Fruit fly (Drosophila melanogaster) S2 (cell line): ENCODE results near the gene CG31300.
A peak's percentile ranks its signal among the peaks of the same experiment; 100 is the strongest.

ENCODE experiments used
- CG8478 ChIP-seq: fragments of >200 bp; optimal IDR thresholded peaks from 2 replicates; lab custom pipeline; 2018
- CTCF ChIP-seq, 2 experiments: fragments of >200 bp; optimal IDR thresholded peaks; 2 replicates each; lab custom pipeline; 2018

The CG31300 gene

dm6 chr3R:25297678-25298077, 14.3 kb downstream of the CG31300 start, which contains the start of gene CG31097:
Gene CG31097 (minus strand): TSS chr3R:25297778.
- TF ChIP-seq CTCF (optimal IDR thresholded peaks at IDR 0.05; lab: Kevin White, UChicago) (no peak), CG8478 (no peak)

- TF ChIP-seq CTCF (optimal IDR thresholded peaks at IDR 0.05; lab: Kevin White, UChicago), result no peak
- TF ChIP-seq CG8478, result no peak
Measured at dm6 chr3R:25299507-25299964, 16.1 kb downstream of the CG31300 start, which contains the start of gene CG31288. Gene CG31288 (minus strand): TSS chr3R:25299557.

dm6 chr3R:25300575-25300974, 17.2 kb downstream of the CG31300 start, which contains the start of gene CG13659:
Gene CG13659 (plus strand): TSS chr3R:25300891.
- TF ChIP-seq CTCF (optimal IDR thresholded peaks at IDR 0.05; lab: Kevin White, UChicago) (no peak), CG8478 (no peak)

dm6 chr3R:25302239-25302638, 18.8 kb downstream of the CG31300 start, which contains the start of gene CG31370:
Gene CG31370 (plus strand): TSS chr3R:25302464.
- TF ChIP-seq CG8478, result no peak
- no peak for TF ChIP-seq CTCF (optimal IDR thresholded peaks at IDR 0.05; lab: Kevin White, UChicago)

dm6 chr3R:25303857-25304440, 20.5 kb downstream of the CG31300 start, which contains the start of gene CG31436:
Gene CG31436 (plus strand): TSS chr3R:25304137.
- TF ChIP-seq CTCF (optimal IDR thresholded peaks at IDR 0.05; lab: Kevin White, UChicago), result no peak
- TF ChIP-seq CG8478, result no peak

dm6 chr3R:25305822-25306544, 22.6 kb downstream of the CG31300 start:
- no peak for TF ChIP-seq CG8478
- TF ChIP-seq CTCF (optimal IDR thresholded peaks at IDR 0.05; lab: Kevin White, UChicago), result no peak

- TF ChIP-seq CTCF (optimal IDR thresholded peaks at IDR 0.05; lab: Kevin White, UChicago), result no peak
- no peak for TF ChIP-seq CG8478
Measured at dm6 chr3R:25308228-25308627, 24.8 kb downstream of the CG31300 start, which contains the start of gene CG10550. Gene CG10550 (minus strand): TSS chr3R:25308391.

- TF ChIP-seq CG8478, result no peak
- TF ChIP-seq CTCF (optimal IDR thresholded peaks at IDR 0.05; lab: Kevin White, UChicago), result no peak
Measured at dm6 chr3R:25309175-25309574, 25.8 kb downstream of the CG31300 start.

dm6 chr3R:25310843-25311242, 27.4 kb downstream of the CG31300 start, which contains the start of gene CG31099:
Gene CG31099 (minus strand): TSS chr3R:25310943.
- TF ChIP-seq CTCF (optimal IDR thresholded peaks at IDR 0.05; lab: Kevin White, UChicago) (no peak), CG8478 (no peak)

- no peak for TF ChIP-seq CG8478
- TF ChIP-seq CTCF (optimal IDR thresholded peaks at IDR 0.05; lab: Kevin White, UChicago), result peak; percentile 69 to 78
Measured at dm6 chr3R:25312583-25312982, 29.2 kb downstream of the CG31300 start.

- TF ChIP-seq CG8478 (no peak), CTCF (optimal IDR thresholded peaks at IDR 0.05; lab: Kevin White, UChicago) (no peak)
Measured at dm6 chr3R:25313771-25314170, 30.4 kb downstream of the CG31300 start, which contains the start of gene CG31087. Gene CG31087 (minus strand): TSS chr3R:25313833.

dm6 chr3R:25316016-25316415, 32.6 kb downstream of the CG31300 start, which contains the start of gene CG10559:
Gene CG10559 (minus strand): TSS chr3R:25316116.
- TF ChIP-seq CTCF (optimal IDR thresholded peaks at IDR 0.05; lab: Kevin White, UChicago) (no peak), CG8478 (no peak)

- TF ChIP-seq CTCF (optimal IDR thresholded peaks at IDR 0.05; lab: Kevin White, UChicago), result no peak
- no peak for TF ChIP-seq CG8478
Measured at dm6 chr3R:25318011-25318410, 34.6 kb downstream of the CG31300 start, which contains the start of gene CG10553. Gene CG10553 (minus strand): TSS chr3R:25318111.

- TF ChIP-seq CTCF (optimal IDR thresholded peaks at IDR 0.05; lab: Kevin White, UChicago), result no peak
- TF ChIP-seq CG8478, result no peak
Measured at dm6 chr3R:25320051-25320705, 36.8 kb downstream of the CG31300 start, which contains the start of gene CG10560. Gene CG10560 (minus strand): TSS chr3R:25320101.

- TF ChIP-seq CTCF (optimal IDR thresholded peaks at IDR 0.05; lab: Kevin White, UChicago), result no peak
- no peak for TF ChIP-seq CG8478
Measured at dm6 chr3R:25320898-25321297, 37.5 kb downstream of the CG31300 start.
